Fruit fly (Drosophila melanogaster) whole organism, embryonic: ENCODE data around the gene CG31855.

Source experiments
- Atf-2 ChIP-seq: fragments of 200-800 bp; sonication (Bioruptor generic); optimal IDR thresholded peaks from 2 replicates; lab custom pipeline; 2016; ENCODE audit warnings: missing biosample characterization, missing genetic modification characterization
- CG10654 ChIP-seq: fragments of 200-800 bp; sonication (Bioruptor generic); optimal IDR thresholded peaks from 2 replicates; lab custom pipeline; 2016; ENCODE audit warnings: missing biosample characterization, missing genetic modification characterization
- CG14965 ChIP-seq: fragments of 200-800 bp; sonication (Bioruptor generic); optimal IDR thresholded peaks from 2 replicates; lab custom pipeline; 2016; ENCODE audit warnings: missing biosample characterization, missing genetic modification characterization, borderline replicate concordance
- CG15601 ChIP-seq: fragments of 200-800 bp; sonication (Bioruptor generic); optimal IDR thresholded peaks from 3 replicates; lab custom pipeline; 2019; ENCODE audit warnings: missing biosample characterization, mild to moderate bottlenecking, missing genetic modification characterization, moderate library complexity
- CG1602 ChIP-seq: fragments of 200-800 bp; sonication (Bioruptor generic); optimal IDR thresholded peaks from 3 replicates; lab custom pipeline; 2016; ENCODE audit warnings: missing biosample characterization, missing genetic modification characterization
- CG1603 ChIP-seq: fragments of 200-800 bp; sonication (Bioruptor generic); optimal IDR thresholded peaks from 2 replicates; lab custom pipeline; 2019; ENCODE audit warnings: missing biosample characterization, mild to moderate bottlenecking, missing genetic modification characterization, moderate library complexity
- CG17328 ChIP-seq: fragments of 200-800 bp; sonication (Bioruptor generic); IDR thresholded peaks from 2 replicates; pipeline ENCODE4 v1.3.6; 2022; ENCODE audit warnings: missing biosample characterization, missing genetic modification characterization
- CG17359 ChIP-seq: fragments of 200-800 bp; sonication (Bioruptor generic); optimal IDR thresholded peaks from 3 replicates; lab custom pipeline; 2018; ENCODE audit warnings: missing biosample characterization, mild to moderate bottlenecking, missing genetic modification characterization, moderate library complexity
- CG2678 ChIP-seq: fragments of 200-800 bp; sonication (Bioruptor generic); optimal IDR thresholded peaks from 3 replicates; lab custom pipeline; 2019; ENCODE audit warnings: missing biosample characterization, mild to moderate bottlenecking, missing genetic modification characterization, moderate library complexity
- CG31365 ChIP-seq: fragments of 200-800 bp; sonication (Bioruptor generic); optimal IDR thresholded peaks from 2 replicates; lab custom pipeline; 2018; ENCODE audit warnings: missing biosample characterization, mild to moderate bottlenecking, missing genetic modification characterization
- CG3847 ChIP-seq: fragments of 200-800 bp; sonication (Bioruptor generic); IDR thresholded peaks from 2 replicates; pipeline ENCODE4 v1.3.6; 2022; ENCODE audit warnings: missing biosample characterization, missing genetic modification characterization
- CG4328 ChIP-seq: fragments of 200-800 bp; sonication (Bioruptor generic); optimal IDR thresholded peaks from 3 replicates; lab custom pipeline; 2017; ENCODE audit warnings: missing biosample characterization, missing genetic modification reagents, missing genetic modification characterization
- CG4424 ChIP-seq: fragments of 200-800 bp; sonication (Bioruptor generic); optimal IDR thresholded peaks from 3 replicates; lab custom pipeline; 2016; ENCODE audit warnings: missing biosample characterization, missing genetic modification characterization
- CG6683 ChIP-seq: fragments of 200-800 bp; sonication (Bioruptor generic); optimal IDR thresholded peaks from 2 replicates; lab custom pipeline; 2017; ENCODE audit warnings: missing biosample characterization, mild to moderate bottlenecking, missing genetic modification characterization, missing genetic modification reagents
- CG6765 ChIP-seq: fragments of 200-800 bp; sonication (Bioruptor generic); optimal IDR thresholded peaks from 3 replicates; lab custom pipeline; 2017; ENCODE audit warnings: missing biosample characterization, mild to moderate bottlenecking, missing genetic modification characterization
- CG7839 ChIP-seq: fragments of 200-800 bp; sonication (Bioruptor generic); optimal IDR thresholded peaks from 3 replicates; lab custom pipeline; 2018; ENCODE audit warnings: missing biosample characterization, mild to moderate bottlenecking, missing genetic modification characterization, moderate library complexity
- CG7963 ChIP-seq: fragments of 200-800 bp; sonication (Bioruptor generic); IDR thresholded peaks from 3 replicates; pipeline ENCODE4 v1.3.6; 2022; ENCODE audit warnings: missing biosample characterization, missing genetic modification characterization; ENCODE audit not compliant: partially characterized antibody
- CG8290 ChIP-seq, 3 experiments: fragments of 200-800 bp; sonication (Bioruptor generic); optimal IDR thresholded peaks; 2 replicates each; lab custom pipeline; 2016 to 2019; ENCODE audit warnings: missing biosample characterization in 3 of 3, missing genetic modification characterization in 3 of 3, mild to moderate bottlenecking in 2 of 3, moderate library complexity in 1 of 3
- CG8359 ChIP-seq: fragments of 200-800 bp; sonication (Bioruptor generic); optimal IDR thresholded peaks from 2 replicates; lab custom pipeline; 2017; ENCODE audit warnings: missing biosample characterization, mild to moderate bottlenecking, missing genetic modification characterization, borderline replicate concordance
- CG9437 ChIP-seq: fragments of 200-800 bp; sonication (Bioruptor generic); optimal IDR thresholded peaks from 2 replicates; lab custom pipeline; 2018; ENCODE audit warnings: missing biosample characterization, mild to moderate bottlenecking, missing genetic modification characterization
- D19B ChIP-seq: fragments of 200-800 bp; sonication (Bioruptor generic); optimal IDR thresholded peaks from 2 replicates; lab custom pipeline; 2017; ENCODE audit warnings: missing biosample characterization, mild to moderate bottlenecking, missing genetic modification characterization
- Deaf1 ChIP-seq: fragments of 200-800 bp; optimal IDR thresholded peaks from 3 replicates; lab custom pipeline; 2019; ENCODE audit warnings: missing biosample characterization, mild to moderate bottlenecking, missing genetic modification characterization, moderate library complexity
- Dip3 ChIP-seq: fragments of 200-800 bp; sonication (Bioruptor generic); optimal IDR thresholded peaks from 3 replicates; lab custom pipeline; 2016; ENCODE audit warnings: missing biosample characterization, missing genetic modification characterization
- Drgx ChIP-seq: fragments of 200-800 bp; sonication (Bioruptor generic); IDR thresholded peaks from 2 replicates; pipeline ENCODE4 v1.3.6; 2022; ENCODE audit warnings: missing biosample characterization, missing genetic modification characterization
- Ets97D ChIP-seq: fragments of 200-800 bp; sonication (Bioruptor generic); optimal IDR thresholded peaks from 3 replicates; lab custom pipeline; 2016; ENCODE audit warnings: missing biosample characterization, missing genetic modification characterization
- HmgD ChIP-seq: fragments of 200-800 bp; sonication (Bioruptor generic); optimal IDR thresholded peaks from 3 replicates; lab custom pipeline; 2016; ENCODE audit warnings: missing biosample characterization, missing genetic modification characterization
- Hr51 ChIP-seq, 2 experiments: fragments of 200-800 bp; sonication (Bioruptor generic); optimal IDR thresholded peaks; 2 replicates in 1 of 2; 3 replicates in 1 of 2; lab custom pipeline; 2016 to 2018; ENCODE audit warnings: missing biosample characterization in 2 of 2, missing genetic modification characterization in 2 of 2, mild to moderate bottlenecking in 1 of 2, moderate library complexity in 1 of 2
- Meics ChIP-seq: fragments of 200-800 bp; sonication (Bioruptor generic); optimal IDR thresholded peaks from 2 replicates; lab custom pipeline; 2017; ENCODE audit warnings: missing biosample characterization, mild to moderate bottlenecking, missing genetic modification characterization
- Mrtf ChIP-seq: fragments of 200-800 bp; sonication (Bioruptor generic); IDR thresholded peaks from 3 replicates; pipeline ENCODE4 v1.3.6; 2022; ENCODE audit warnings: missing biosample characterization, missing genetic modification characterization
- NFAT ChIP-seq: fragments of 200-800 bp; sonication (Bioruptor generic); IDR thresholded peaks from 2 replicates; pipeline ENCODE4 v1.3.6; 2022; ENCODE audit warnings: missing biosample characterization, missing genetic modification characterization
- Spps ChIP-seq: fragments of 200-800 bp; sonication (Bioruptor generic); optimal IDR thresholded peaks from 2 replicates; lab custom pipeline; 2018; ENCODE audit warnings: missing biosample characterization, mild to moderate bottlenecking, missing genetic modification characterization
- Sry-β ChIP-seq: fragments of 200-800 bp; sonication (Bioruptor generic); optimal IDR thresholded peaks from 2 replicates; lab custom pipeline; 2018; ENCODE audit warnings: missing biosample characterization, mild to moderate bottlenecking, missing genetic modification characterization, moderate library complexity
- Usf ChIP-seq: fragments of 200-800 bp; sonication (Bioruptor generic); optimal IDR thresholded peaks from 2 replicates; lab custom pipeline; 2017; ENCODE audit warnings: missing genotype, missing biosample characterization, missing genetic modification characterization
- Vsx1 ChIP-seq: fragments of 200-800 bp; sonication (Bioruptor generic); optimal IDR thresholded peaks from 2 replicates; lab custom pipeline; 2017; ENCODE audit warnings: missing biosample characterization, mild to moderate bottlenecking, missing genetic modification characterization, missing genetic modification reagents
- chn ChIP-seq: fragments of 200-800 bp; sonication (Bioruptor generic); optimal IDR thresholded peaks from 2 replicates; lab custom pipeline; 2016; ENCODE audit warnings: missing biosample characterization, missing genetic modification characterization
- crol ChIP-seq: fragments of 200-800 bp; sonication (Bioruptor generic); IDR thresholded peaks from 2 replicates; pipeline ENCODE4 v1.3.6; 2022; ENCODE audit warnings: missing biosample characterization, missing genetic modification characterization
- dimm ChIP-seq: fragments of 200-800 bp; sonication (Bioruptor generic); IDR thresholded peaks from 2 replicates; pipeline ENCODE4 v1.3.6; 2022; ENCODE audit warnings: missing biosample characterization, missing genetic modification characterization
- dpn ChIP-seq, 2 experiments: fragments of 200-800 bp; sonication (Bioruptor generic); optimal IDR thresholded peaks; 3 replicates each; lab custom pipeline; 2016; ENCODE audit warnings: missing biosample characterization in 2 of 2, missing genetic modification characterization in 2 of 2
- emc ChIP-seq: fragments of 200-800 bp; sonication (Bioruptor generic); optimal IDR thresholded peaks from 2 replicates; lab custom pipeline; 2016; ENCODE audit warnings: missing biosample characterization, missing genetic modification characterization
- her ChIP-seq: fragments of 200-800 bp; sonication (Bioruptor generic); optimal IDR thresholded peaks from 2 replicates; lab custom pipeline; 2016; ENCODE audit warnings: missing biosample characterization, missing genetic modification characterization
- lola ChIP-seq, 3 experiments: fragments of >200 bp in 2 of 3; fragments of 200-800 bp in 1 of 3; sonication (Bioruptor generic) in 1 of 3; optimal IDR thresholded peaks; 2 replicates each; lab custom pipeline; 2017 to 2019; ENCODE audit warnings: missing biosample characterization in 3 of 3, missing genetic modification characterization in 3 of 3, mild to moderate bottlenecking in 1 of 3, moderate library complexity in 1 of 3
- ranshi ChIP-seq: fragments of 200-800 bp; sonication (Bioruptor generic); IDR thresholded peaks from 2 replicates; pipeline ENCODE4 v1.3.6; 2022; ENCODE audit warnings: missing biosample characterization, missing genetic modification characterization
- sd ChIP-seq: fragments of 200-800 bp; sonication (Bioruptor generic); optimal IDR thresholded peaks from 3 replicates; lab custom pipeline; 2018; ENCODE audit warnings: missing biosample characterization, mild to moderate bottlenecking, missing genetic modification characterization, moderate library complexity
- seq ChIP-seq: fragments of 200-800 bp; sonication (Bioruptor generic); IDR thresholded peaks from 2 replicates; pipeline ENCODE4 v1.3.6; 2022; ENCODE audit warnings: missing biosample characterization, missing genetic modification characterization
- stc ChIP-seq: fragments of 200-800 bp; sonication (Bioruptor generic); IDR thresholded peaks from 2 replicates; pipeline ENCODE4 v1.3.6; 2022; ENCODE audit warnings: missing biosample characterization, missing genetic modification characterization
- stwl ChIP-seq: fragments of 200-800 bp; sonication (Bioruptor generic); optimal IDR thresholded peaks from 3 replicates; lab custom pipeline; 2018; ENCODE audit warnings: missing biosample characterization, mild to moderate bottlenecking, missing genetic modification characterization, moderate library complexity
- ttk ChIP-seq: fragments of 200-800 bp; sonication (Bioruptor generic); IDR thresholded peaks from 2 replicates; pipeline ENCODE4 v2.1.2; 2022; ENCODE audit warnings: missing biosample characterization, missing genetic modification characterization
- unc-4 ChIP-seq: fragments of 200-800 bp; sonication (Bioruptor generic); IDR thresholded peaks from 2 replicates; pipeline ENCODE4 v1.3.6; 2022; ENCODE audit warnings: missing biosample characterization, missing genetic modification characterization; ENCODE audit not compliant: partially characterized antibody
- z ChIP-seq: fragments of 200-800 bp; sonication (Bioruptor generic); IDR thresholded peaks from 3 replicates; pipeline ENCODE4 v1.3.6; 2022; ENCODE audit warnings: missing biosample characterization, missing genetic modification characterization

Gene CG31855

dm6 chr2L:13387255-13387654, 18.3 kb downstream of the CG31855 start, which contains the start of the genes Ing5 and CG7099 (continued):
- TF ChIP-seq CG6765 (GFP tag; lab: Kevin White, UChicago) (peak; percentile 85), NFAT (peak; percentile 95), CG7963 (GFP tag; lab: Robert Waterston, UW) (peak; percentile 45; the same call in 2 of the 3 replicates), ttk (GFP tag; lab: Robert Waterston, UW) (peak; percentile 95), seq (peak; percentile 92), z (GFP tag; lab: Robert Waterston, UW) (peak; percentile 49; the same call in 1 of the 3 replicates), emc (GFP tag; lab: Kevin White, UChicago) (peak; percentile 84), crol (GFP tag; lab: Robert Waterston, UW) (peak; percentile 55), lola (GFP tag; optimal IDR thresholded peaks at IDR 0.05; lab: Kevin White, UChicago) (peak in 1 of 3 experiments; percentile 94), CG4424 (GFP tag; lab: Kevin White, UChicago) (peak; percentile 96), ranshi (GFP tag; lab: Robert Waterston, UW) (peak; percentile 97), CG17359 (tag; lab: Kevin White, UChicago) (peak; percentile 96), CG7839 (tag; lab: Kevin White, UChicago) (peak; percentile 97), unc-4 (GFP tag; lab: Robert Waterston, UW) (peak; percentile 60), Vsx1 (GFP tag; lab: Kevin White, UChicago) (peak; percentile 93), sd (tag; lab: Kevin White, UChicago) (peak; percentile 95), Drgx (GFP tag; lab: Robert Waterston, UW) (peak; percentile 88), Ets97D (GFP tag; lab: Kevin White, UChicago) (peak; percentile 86), CG2678 (tag; lab: Kevin White, UChicago) (peak; percentile 96), CG9437 (GFP tag; lab: Kevin White, UChicago) (peak; percentile 86), Deaf1 (tag; lab: Kevin White, UChicago) (no peak), HmgD (peak; percentile 60), CG1602 (GFP tag; lab: Kevin White, UChicago) (peak; percentile 98), Hr51 (GFP tag; optimal IDR thresholded peaks at IDR 0.05; lab: Kevin White, UChicago) (peak; percentile 95 to 96), CG17328 (GFP tag; lab: Robert Waterston, UW) (peak; percentile 96), Mrtf (GFP tag; lab: Robert Waterston, UW) (peak; percentile 94), CG15601 (peak; percentile 94), Dip3 (GFP tag; lab: Kevin White, UChicago) (peak; percentile 94), Atf-2 (GFP tag; lab: Kevin White, UChicago) (peak; percentile 83), Usf (GFP tag; lab: Kevin White, UChicago) (peak; percentile 93), dpn (GFP tag; optimal IDR thresholded peaks at IDR 0.05; lab: Kevin White, UChicago) (peak; percentile 93 to 98), Spps (peak; percentile 92), CG31365 (tag; lab: Kevin White, UChicago) (no peak), CG8359 (GFP tag; lab: Kevin White, UChicago) (peak; percentile 73), stc (GFP tag; lab: Robert Waterston, UW) (peak; percentile 94), her (GFP tag; lab: Kevin White, UChicago) (peak; percentile 69), CG3847 (GFP tag; lab: Robert Waterston, UW) (peak; percentile 97), CG8290 (GFP tag; optimal IDR thresholded peaks at IDR 0.05; lab: Kevin White, UChicago) (peak; percentile 96), CG8290 (tag; optimal IDR thresholded peaks at IDR 0.05; lab: Kevin White, UChicago) (peak in 1 of 2 experiments; percentile 92), CG1603 (tag; lab: Kevin White, UChicago) (peak; percentile 65), CG10654 (GFP tag; lab: Kevin White, UChicago) (peak; percentile 96), CG6683 (GFP tag; lab: Kevin White, UChicago) (peak; percentile 85), Sry-β (peak; percentile 67), chn (GFP tag; lab: Kevin White, UChicago) (peak; percentile 96), D19B (GFP tag; lab: Kevin White, UChicago) (peak; percentile 83), Meics (peak; percentile 95), CG14965 (no peak), stwl (tag; lab: Kevin White, UChicago) (peak; percentile 92), CG4328 (GFP tag; lab: Kevin White, UChicago) (peak; percentile 94), dimm (peak; percentile 76)
